Worm (Caenorhabditis elegans) whole organism, young adult: ENCODE data around the gene ilc-17.1.
A peak's percentile ranks its signal among the peaks of the same experiment; 100 is the strongest.

Source experiments
- C06A6.2 ChIP-seq: fragments of 200-800 bp; sonication (Bioruptor generic); conservative IDR thresholded peaks from 2 replicates; pipeline ENCODE4 v1.3.6; 2022; ENCODE audit warnings: missing genetic modification characterization, missing compliant biosample characterization
- F10E7.11 ChIP-seq: sonication (generic microtip); optimal IDR thresholded peaks from 2 replicates; lab custom pipeline; 2017; ENCODE audit warnings: mild to moderate bottlenecking, missing genetic modification characterization, moderate library complexity, missing compliant biosample characterization
- F33H1.4 ChIP-seq: fragments of 200-800 bp; sonication (Bioruptor generic); IDR thresholded peaks from 2 replicates; pipeline ENCODE4 v1.3.6; 2022; ENCODE audit warnings: missing genetic modification reagents, missing genetic modification characterization, missing compliant biosample characterization
- F39B2.1 ChIP-seq: fragments of 200-800 bp; sonication (Bioruptor generic); IDR thresholded peaks from 2 replicates; pipeline ENCODE4 v1.3.6; 2022; ENCODE audit warnings: missing genetic modification reagents, missing genetic modification characterization, missing compliant biosample characterization
- F55B11.4 ChIP-seq: sonication (generic microtip); optimal IDR thresholded peaks from 2 replicates; lab custom pipeline; 2016; ENCODE audit warnings: missing compliant biosample characterization, missing genetic modification characterization, borderline replicate concordance; ENCODE audit not compliant: insufficient read depth
- K11D2.4 ChIP-seq: fragments of 200-800 bp; sonication (Bioruptor generic); IDR thresholded peaks from 2 replicates; pipeline ENCODE4 v1.3.6; 2022; ENCODE audit warnings: missing genetic modification reagents, missing genetic modification characterization, missing compliant biosample characterization
- T26A5.8 ChIP-seq: sonication (generic microtip); optimal IDR thresholded peaks from 2 replicates; lab custom pipeline; 2016; ENCODE audit warnings: missing genetic modification characterization, missing compliant biosample characterization
- Y53G8AR.9 ChIP-seq: fragments of 200-800 bp; sonication (Bioruptor generic); conservative IDR thresholded peaks from 2 replicates; pipeline ENCODE4 v1.3.6; 2022; ENCODE audit warnings: missing genetic modification reagents, missing genetic modification characterization, missing compliant biosample characterization
- Y67H2A.10 ChIP-seq: fragments of 200-800 bp; sonication (Bioruptor generic); conservative IDR thresholded peaks from 2 replicates; pipeline ENCODE4 v1.3.6; 2022; ENCODE audit warnings: missing genetic modification reagents, missing genetic modification characterization, missing compliant biosample characterization
- akir-1 ChIP-seq: fragments of 200-800 bp; sonication (Bioruptor generic); optimal IDR thresholded peaks from 2 replicates; lab custom pipeline; 2018; ENCODE audit warnings: mild to moderate bottlenecking, missing genetic modification characterization, moderate library complexity, missing compliant biosample characterization
- atf-7 ChIP-seq: sonication (generic microtip); optimal IDR thresholded peaks from 2 replicates; lab custom pipeline; 2017; ENCODE audit warnings: mild to moderate bottlenecking, missing genetic modification characterization, missing compliant biosample characterization
- attf-5 ChIP-seq: fragments of 200-800 bp; sonication (Bioruptor generic); optimal IDR thresholded peaks from 2 replicates; lab custom pipeline; 2018; ENCODE audit warnings: mild to moderate bottlenecking, missing genetic modification characterization, missing compliant biosample characterization
- attf-6 ChIP-seq: fragments of 200-800 bp; sonication (Bioruptor generic); IDR thresholded peaks from 2 replicates; pipeline ENCODE4 v1.3.6; 2022; ENCODE audit warnings: missing genetic modification reagents, missing genetic modification characterization, missing compliant biosample characterization
- bed-1 ChIP-seq: fragments of 200-800 bp; sonication (Bioruptor generic); IDR thresholded peaks from 2 replicates; pipeline ENCODE4 v1.3.6; 2022; ENCODE audit warnings: missing genetic modification reagents, missing genetic modification characterization, missing compliant biosample characterization
- ceh-58 ChIP-seq: fragments of 200-800 bp; sonication (Bioruptor generic); IDR thresholded peaks from 2 replicates; pipeline ENCODE4 v1.3.6; 2022; ENCODE audit warnings: missing genetic modification characterization, missing compliant biosample characterization
- ceh-91 ChIP-seq: fragments of 200-800 bp; sonication (Bioruptor generic); IDR thresholded peaks from 2 replicates; pipeline ENCODE4 v1.3.6; 2022; ENCODE audit warnings: missing genetic modification reagents, missing genetic modification characterization, missing compliant biosample characterization
- die-1 ChIP-seq: sonication (generic microtip); optimal IDR thresholded peaks from 2 replicates; lab custom pipeline; 2016; ENCODE audit warnings: missing genotype, mild to moderate bottlenecking, missing genetic modification characterization, missing compliant biosample characterization
- dox-1 ChIP-seq: fragments of 200-800 bp; sonication (Bioruptor generic); IDR thresholded peaks from 2 replicates; pipeline ENCODE4 v1.3.6; 2022; ENCODE audit warnings: missing genetic modification reagents, missing genetic modification characterization, missing compliant biosample characterization
- dpff-1 ChIP-seq: sonication (generic microtip); optimal IDR thresholded peaks from 2 replicates; lab custom pipeline; 2017; ENCODE audit warnings: mild to moderate bottlenecking, missing genetic modification characterization, missing compliant biosample characterization
- egl-44 ChIP-seq: fragments of 200-800 bp; sonication (Bioruptor generic); IDR thresholded peaks from 2 replicates; pipeline ENCODE4 v1.3.6; 2022; ENCODE audit warnings: missing genetic modification reagents, missing genetic modification characterization, missing compliant biosample characterization
- egrh-3 ChIP-seq: fragments of 200-800 bp; sonication (Bioruptor generic); IDR thresholded peaks from 2 replicates; pipeline ENCODE4 v1.3.6; 2022; ENCODE audit warnings: missing genetic modification reagents, missing genetic modification characterization, missing compliant biosample characterization
- ekl-4 ChIP-seq: fragments of 200-800 bp; sonication (Bioruptor generic); IDR thresholded peaks from 2 replicates; pipeline ENCODE4 v1.3.6; 2022; ENCODE audit warnings: missing genetic modification reagents, missing genetic modification characterization, missing compliant biosample characterization
- hlh-12 ChIP-seq: sonication (generic microtip); optimal IDR thresholded peaks from 2 replicates; lab custom pipeline; 2016; ENCODE audit warnings: missing genetic modification characterization, missing compliant biosample characterization
- hlh-26 ChIP-seq: fragments of 200-800 bp; sonication (Bioruptor generic); conservative IDR thresholded peaks from 2 replicates; pipeline ENCODE4 v1.3.6; 2022; ENCODE audit warnings: missing genetic modification reagents, missing genetic modification characterization, missing compliant biosample characterization
- let-607 ChIP-seq, 2 experiments: fragments of 200-800 bp in 1 of 2; sonication (Bioruptor generic) in 1 of 2; sonication (generic microtip) in 1 of 2; optimal IDR thresholded peaks; 2 replicates each; lab custom pipeline; 2016 to 2018; ENCODE audit warnings: mild to moderate bottlenecking in 2 of 2, missing compliant biosample characterization in 2 of 2, missing genetic modification characterization in 2 of 2, moderate library complexity in 2 of 2, missing genotype in 1 of 2
- lin-35 ChIP-seq, 3 experiments: fragments of 150-350 bp in 2 of 3; sonication (generic microtip) in 1 of 3; optimal IDR thresholded peaks; 2 replicates each; lab custom pipeline; 2014 to 2018; ENCODE audit warnings: missing biosample characterization in 3 of 3, missing genetic modification characterization in 3 of 3, missing genetic modification reagents in 3 of 3
- lin-40 ChIP-seq: sonication (generic microtip); optimal IDR thresholded peaks from 2 replicates; lab custom pipeline; 2016; ENCODE audit warnings: missing genetic modification characterization, mild to moderate bottlenecking, missing compliant biosample characterization, missing genotype, missing genetic modification reagents
- lsy-27 ChIP-seq: sonication (generic microtip); optimal IDR thresholded peaks from 2 replicates; lab custom pipeline; 2017; ENCODE audit warnings: missing genetic modification characterization, mild to moderate bottlenecking, missing compliant biosample characterization, antibody characterized with exemption, missing genotype, borderline replicate concordance; ENCODE audit not compliant: insufficient read depth
- mcd-1 ChIP-seq: fragments of 200-800 bp; sonication (Bioruptor generic); IDR thresholded peaks from 2 replicates; pipeline ENCODE4 v1.3.6; 2022; ENCODE audit warnings: missing genetic modification reagents, missing genetic modification characterization, missing compliant biosample characterization
- mel-28 ChIP-seq: sonication (generic microtip); optimal IDR thresholded peaks from 2 replicates; lab custom pipeline; 2016; ENCODE audit warnings: borderline replicate concordance, mild to moderate bottlenecking, missing genetic modification characterization, missing compliant biosample characterization
- mes-4 ChIP-seq: sonication (generic microtip); optimal IDR thresholded peaks from 2 replicates; lab custom pipeline; 2016; ENCODE audit warnings: missing genotype, missing genetic modification characterization, missing compliant biosample characterization
- mxl-1 ChIP-seq: sonication (generic microtip); optimal IDR thresholded peaks from 2 replicates; lab custom pipeline; 2016; ENCODE audit warnings: missing genetic modification characterization, missing compliant biosample characterization
- nfya-2 ChIP-seq: fragments of 200-800 bp; sonication (Bioruptor generic); IDR thresholded peaks from 2 replicates; pipeline ENCODE4 v1.3.6; 2022; ENCODE audit warnings: missing genetic modification reagents, missing genetic modification characterization, missing compliant biosample characterization
- nfyb-1 ChIP-seq: fragments of 200-800 bp; sonication (Bioruptor generic); IDR thresholded peaks from 2 replicates; pipeline ENCODE4 v1.3.6; 2022; ENCODE audit warnings: missing genetic modification reagents, missing genetic modification characterization, missing compliant biosample characterization
- nhr-80 ChIP-seq: sonication (generic microtip); optimal IDR thresholded peaks from 2 replicates; lab custom pipeline; 2016; ENCODE audit warnings: missing genetic modification characterization, missing compliant biosample characterization
- repo-1 ChIP-seq: sonication (generic microtip); optimal IDR thresholded peaks from 2 replicates; lab custom pipeline; 2017; ENCODE audit warnings: mild to moderate bottlenecking, missing genetic modification characterization, missing compliant biosample characterization
- sea-2 ChIP-seq: fragments of 200-800 bp; sonication (Bioruptor generic); IDR thresholded peaks from 2 replicates; pipeline ENCODE4 v1.3.6; 2022; ENCODE audit warnings: missing genetic modification characterization, missing compliant biosample characterization
- snpc-4 ChIP-seq, 5 experiments: fragments of 150-350 bp in 1 of 5; sonication (generic microtip) in 4 of 5; optimal IDR thresholded peaks; 2 replicates each; lab custom pipeline; 2014 to 2018; ENCODE audit warnings: missing genetic modification characterization in 5 of 5, missing biosample characterization in 3 of 5, antibody characterized with exemption in 2 of 5, mild to moderate bottlenecking in 2 of 5, missing compliant biosample characterization in 2 of 5, missing genotype in 2 of 5, moderate library complexity in 2 of 5, missing genetic modification reagents in 1 of 5
- somi-1 ChIP-seq: fragments of 200-800 bp; sonication (Bioruptor generic); optimal IDR thresholded peaks from 2 replicates; lab custom pipeline; 2018; ENCODE audit warnings: mild to moderate bottlenecking, missing genetic modification characterization, missing compliant biosample characterization
- sptf-2 ChIP-seq: fragments of 200-800 bp; sonication (Bioruptor generic); optimal IDR thresholded peaks from 2 replicates; lab custom pipeline; 2018; ENCODE audit warnings: mild to moderate bottlenecking, missing genetic modification characterization, missing compliant biosample characterization
- tbx-9 ChIP-seq: sonication (generic microtip); optimal IDR thresholded peaks from 2 replicates; lab custom pipeline; 2016; ENCODE audit warnings: borderline replicate concordance, missing genetic modification characterization, inconsistent platforms, missing compliant biosample characterization
- unc-62 ChIP-seq: fragments of 150-350 bp; optimal IDR thresholded peaks from 2 replicates; lab custom pipeline; 2014; ENCODE audit warnings: missing biosample characterization, missing genetic modification reagents, missing genetic modification characterization
- xnd-1 ChIP-seq: sonication (generic microtip); optimal IDR thresholded peaks from 2 replicates; lab custom pipeline; 2016; ENCODE audit warnings: missing genotype, missing genetic modification reagents, missing genetic modification characterization, missing compliant biosample characterization
- zim-3 ChIP-seq: sonication (generic microtip); optimal IDR thresholded peaks from 2 replicates; lab custom pipeline; 2017; ENCODE audit warnings: mild to moderate bottlenecking, missing genetic modification characterization, moderate library complexity, missing compliant biosample characterization
- ztf-18 ChIP-seq: sonication (generic microtip); optimal IDR thresholded peaks from 2 replicates; lab custom pipeline; 2016; ENCODE audit warnings: missing genotype, mild to moderate bottlenecking, missing genetic modification characterization, missing compliant biosample characterization
- ztf-26 ChIP-seq: sonication (generic microtip); optimal IDR thresholded peaks from 2 replicates; lab custom pipeline; 2017; ENCODE audit warnings: missing genetic modification characterization, missing compliant biosample characterization
- ztf-3 ChIP-seq: fragments of 200-800 bp; sonication (Bioruptor generic); optimal IDR thresholded peaks from 2 replicates; lab custom pipeline; 2018; ENCODE audit warnings: mild to moderate bottlenecking, missing genetic modification characterization, missing compliant biosample characterization

The ilc-17.1 gene

DNA sequence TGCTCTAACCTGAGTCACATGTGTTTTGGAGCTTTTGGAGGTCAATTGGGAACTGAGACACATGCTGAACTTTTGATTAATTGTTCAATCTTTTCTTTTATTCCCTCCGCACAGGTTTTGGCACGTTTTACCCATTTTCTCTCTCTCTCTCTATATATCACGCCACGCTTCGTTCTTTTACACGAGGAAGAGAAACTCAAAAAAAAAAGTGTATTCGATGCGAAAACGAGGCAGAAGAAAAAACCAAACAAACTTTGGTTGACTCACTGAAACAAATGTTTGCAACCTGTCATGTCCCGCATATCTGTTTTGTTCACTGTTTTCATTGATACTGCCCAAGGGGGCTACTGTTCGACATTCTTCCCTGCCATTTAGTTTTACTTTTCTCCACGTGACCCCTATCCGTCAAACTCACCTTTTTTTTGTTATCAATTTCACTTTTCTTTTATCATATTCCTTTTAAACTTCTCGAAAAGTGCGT is 8.3 kb downstream of the ilc-17.1 start:
- TF ChIP-seq lin-40 (tag; lab: Kevin White, UChicago): peak; percentile 47
- no peak for TF ChIP-seq snpc-4 (GFP tag; optimal IDR thresholded peaks at IDR 0.05; lab: Kevin White, UChicago)
- no peak for TF ChIP-seq snpc-4 (tag; optimal IDR thresholded peaks at IDR 0.05; lab: Kevin White, UChicago)
- TF ChIP-seq ztf-26 (tag; lab: Kevin White, UChicago): peak; percentile 75
- TF ChIP-seq die-1 (tag; lab: Kevin White, UChicago): peak; percentile 6
- TF ChIP-seq dox-1 (GFP tag; lab: Robert Waterston, UW): peak; percentile 35; the same call in 1 of the 2 replicates
- peak in 1 of 2 experiments; percentile 0 for TF ChIP-seq let-607 (tag; optimal IDR thresholded peaks at IDR 0.05; lab: Kevin White, UChicago)
- no peak for TF ChIP-seq mcd-1 (GFP tag; lab: Robert Waterston, UW)
- peak; percentile 78 for TF ChIP-seq somi-1
- TF ChIP-seq atf-7: peak; percentile 44
- TF ChIP-seq K11D2.4 (GFP tag; lab: Robert Waterston, UW): peak; percentile 17; the same call in 1 of the 2 replicates
- peak; percentile 16 for TF ChIP-seq attf-5 (GFP tag; lab: Kevin White, UChicago)
- no peak for TF ChIP-seq F33H1.4 (GFP tag; lab: Robert Waterston, UW)
- TF ChIP-seq nhr-80 (tag; lab: Kevin White, UChicago): peak; percentile 76

DNA sequence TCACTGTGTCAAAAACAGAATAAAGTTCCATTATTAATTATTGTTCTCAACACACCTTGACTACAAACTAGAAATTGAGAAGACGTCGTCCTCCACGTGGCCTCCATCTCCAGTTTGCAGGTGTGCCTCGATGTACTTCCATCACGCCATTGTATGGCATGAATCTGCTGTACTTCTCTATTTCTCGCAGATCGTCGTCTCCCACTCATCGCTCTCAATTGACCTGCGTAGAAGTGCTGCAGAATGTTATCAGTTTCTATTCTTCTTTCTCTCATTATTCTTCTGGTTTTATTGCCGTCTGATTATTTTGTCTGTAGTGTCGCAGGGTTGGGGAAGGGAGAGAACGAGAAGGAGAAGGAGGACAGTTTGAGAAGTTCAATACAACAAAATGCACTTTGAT is 10.0 kb downstream of the ilc-17.1 start:
- TF ChIP-seq lsy-27 (no peak), Y53G8AR.9 (GFP tag; lab: Robert Waterston, UW) (no peak), sptf-2 (GFP tag; lab: Kevin White, UChicago) (no peak), hlh-12 (no peak), C06A6.2 (0 out of 2 replicates have a peak, but pooled peaks have one; percentile 22), F10E7.11 (no peak), T26A5.8 (tag; lab: Kevin White, UChicago) (no peak), Y67H2A.10 (GFP tag; lab: Robert Waterston, UW) (no peak), egrh-3 (GFP tag; lab: Robert Waterston, UW) (no peak), xnd-1 (tag; lab: Kevin White, UChicago) (no peak), bed-1 (GFP tag; lab: Robert Waterston, UW) (no peak), attf-6 (no peak), mes-4 (tag; lab: Kevin White, UChicago) (no peak), ztf-18 (tag; lab: Kevin White, UChicago) (no peak), dpff-1 (tag; lab: Kevin White, UChicago) (no peak), ceh-91 (GFP tag; lab: Robert Waterston, UW) (no peak), attf-5 (GFP tag; lab: Kevin White, UChicago) (peak; percentile 10), nhr-80 (tag; lab: Kevin White, UChicago) (peak; percentile 98), sea-2 (GFP tag; lab: Robert Waterston, UW) (no peak), tbx-9 (no peak), lin-35 (GFP tag; optimal IDR thresholded peaks at IDR 0.05; lab: Kevin White, UChicago) (no peak), zim-3 (no peak), nfya-2 (GFP tag; lab: Robert Waterston, UW) (no peak), unc-62 (no peak), akir-1 (GFP tag; lab: Kevin White, UChicago) (no peak), ekl-4 (GFP tag; lab: Robert Waterston, UW) (no peak), nfyb-1 (no peak), atf-7 (no peak), ztf-3 (no peak), mel-28 (tag; lab: Kevin White, UChicago) (no peak), egl-44 (GFP tag; lab: Robert Waterston, UW) (no peak), repo-1 (no peak), ceh-58 (GFP tag; lab: Robert Waterston, UW) (no peak), F39B2.1 (GFP tag; lab: Robert Waterston, UW) (no peak), F55B11.4 (tag; lab: Kevin White, UChicago) (no peak), mxl-1 (tag; lab: Kevin White, UChicago) (no peak), hlh-26 (no peak)
